Worm (Caenorhabditis elegans): Measurements from ENCODE around the gene T05C12.4.
A peak's percentile ranks its signal among the peaks of the same experiment; 100 is the strongest.

Gene T05C12.4

ce11 chrII:8143278-8143931 lies 36.8 kb downstream of the T05C12.4 start, which contains the start of the genes ints-11 and rpl-10 (continued):
- TF ChIP-seq ceh-82 (tag; optimal IDR thresholded peaks at IDR 0.05) (no peak), nhr-11 (tag; optimal IDR thresholded peaks at IDR 0.05) (no peak), C34F6.9 (tag; optimal IDR thresholded peaks at IDR 0.05) (peak; percentile 85), unc-62 (GFP tag; optimal IDR thresholded peaks at IDR 0.05) (no peak), ama-1 (optimal IDR thresholded peaks at IDR 0.05) (no peak), unc-39 (tag; optimal IDR thresholded peaks at IDR 0.05) (no peak), nhr-6 (tag; optimal IDR thresholded peaks at IDR 0.05) (no peak), F13H6.1 (tag; optimal IDR thresholded peaks at IDR 0.05) (no peak), skn-1 (tag; optimal IDR thresholded peaks at IDR 0.05) (peak; percentile 6), gmeb-1 (tag; optimal IDR thresholded peaks at IDR 0.05) (peak; percentile 56), unc-55 (GFP tag; optimal IDR thresholded peaks at IDR 0.05) (peak; percentile 85)

- TF ChIP-seq nhr-77 (tag; optimal IDR thresholded peaks at IDR 0.05), result no peak
- no peak for TF ChIP-seq Y55F3AM.14 (GFP tag; optimal IDR thresholded peaks at IDR 0.05)
- no peak for TF ChIP-seq dmd-4 (tag; optimal IDR thresholded peaks at IDR 0.05)
- no peak for TF ChIP-seq nhr-21 (tag; optimal IDR thresholded peaks at IDR 0.05)
Measured at ce11 chrII:8141135-8141534, 39.0 kb downstream of the T05C12.4 start.

- peak; percentile 36 for TF ChIP-seq C34F6.9 (tag; optimal IDR thresholded peaks at IDR 0.05)
- TF ChIP-seq alr-1 (tag; optimal IDR thresholded peaks at IDR 0.05), result no peak
- no peak for TF ChIP-seq nhr-129 (tag; optimal IDR thresholded peaks at IDR 0.05)
- TF ChIP-seq lsy-2 (tag; optimal IDR thresholded peaks at IDR 0.05), result peak in 1 of 2 experiments; percentile 27
- TF ChIP-seq fos-1 (tag; optimal IDR thresholded peaks at IDR 0.05), result peak; percentile 0
- TF ChIP-seq unc-55 (GFP tag; optimal IDR thresholded peaks at IDR 0.05), result peak; percentile 2
- TF ChIP-seq skn-1 (tag; optimal IDR thresholded peaks at IDR 0.05), result peak; percentile 86
Measured at ce11 chrII:8138015-8138546, 42.1 kb downstream of the T05C12.4 start, which contains the start of gene cdc-48.2. TSS of gene cdc-48.2 (plus strand) at chrII:8138496.

- TF ChIP-seq mab-5 (tag; optimal IDR thresholded peaks at IDR 0.05) (no peak), nhr-23 (tag; optimal IDR thresholded peaks at IDR 0.05) (no peak), peb-1 (tag; optimal IDR thresholded peaks at IDR 0.05) (no peak), lin-11 (tag; optimal IDR thresholded peaks at IDR 0.05) (no peak), dmd-4 (tag; optimal IDR thresholded peaks at IDR 0.05) (no peak), C34F6.9 (tag; optimal IDR thresholded peaks at IDR 0.05) (peak; percentile 37), nhr-129 (tag; optimal IDR thresholded peaks at IDR 0.05) (peak; percentile 49), gmeb-1 (tag; optimal IDR thresholded peaks at IDR 0.05) (peak; percentile 21), fos-1 (tag; optimal IDR thresholded peaks at IDR 0.05) (no peak), mbf-1 (tag; optimal IDR thresholded peaks at IDR 0.05) (no peak), nhr-25 (tag; optimal IDR thresholded peaks at IDR 0.05) (peak; percentile 8), sma-3 (GFP tag; optimal IDR thresholded peaks at IDR 0.05) (peak; percentile 1), lsy-2 (tag; optimal IDR thresholded peaks at IDR 0.05) (peak in 1 of 2 experiments; percentile 67), ceh-16 (tag; optimal IDR thresholded peaks at IDR 0.05) (no peak), unc-55 (GFP tag; optimal IDR thresholded peaks at IDR 0.05) (peak; percentile 29), skn-1 (tag; optimal IDR thresholded peaks at IDR 0.05) (peak; percentile 16), nhr-12 (tag; optimal IDR thresholded peaks at IDR 0.05) (no peak), mdl-1 (tag; optimal IDR thresholded peaks at IDR 0.05) (no peak)
Measured at ce11 chrII:8137379-8137778, 42.8 kb downstream of the T05C12.4 start.

ce11 chrII:8136818-8137217 lies 43.4 kb downstream of the T05C12.4 start, which contains the start of gene ctns-1:
TSS of gene ctns-1 (minus strand) at chrII:8136918.
- TF ChIP-seq ceh-82 (tag; optimal IDR thresholded peaks at IDR 0.05) (no peak), alr-1 (tag; optimal IDR thresholded peaks at IDR 0.05) (no peak), lin-11 (tag; optimal IDR thresholded peaks at IDR 0.05) (no peak), unc-62 (GFP tag; optimal IDR thresholded peaks at IDR 0.05) (no peak), nhr-129 (tag; optimal IDR thresholded peaks at IDR 0.05) (no peak), mab-5 (tag; optimal IDR thresholded peaks at IDR 0.05) (no peak), blmp-1 (tag; optimal IDR thresholded peaks at IDR 0.05; ENCODE audit: insufficient read depth) (no peak), nhr-11 (tag; optimal IDR thresholded peaks at IDR 0.05) (no peak), zag-1 (tag; optimal IDR thresholded peaks at IDR 0.05) (no peak), nhr-237 (tag; optimal IDR thresholded peaks at IDR 0.05) (no peak), elt-3 (tag; optimal IDR thresholded peaks at IDR 0.05) (no peak), elt-1 (tag; optimal IDR thresholded peaks at IDR 0.05) (no peak), nhr-12 (tag; optimal IDR thresholded peaks at IDR 0.05) (no peak), lin-13 (GFP tag; optimal IDR thresholded peaks at IDR 0.05) (no peak), Y55F3AM.14 (GFP tag; optimal IDR thresholded peaks at IDR 0.05) (no peak), egl-27 (tag; optimal IDR thresholded peaks at IDR 0.05) (no peak), aly-2 (tag; optimal IDR thresholded peaks at IDR 0.05) (no peak), peb-1 (tag; optimal IDR thresholded peaks at IDR 0.05) (no peak), mdl-1 (tag; optimal IDR thresholded peaks at IDR 0.05) (no peak), unc-39 (tag; optimal IDR thresholded peaks at IDR 0.05) (no peak)
